Fruit fly (Drosophila melanogaster) whole organism, embryonic: ENCODE results near the gene Uck.

Experiments used
- CG12155 ChIP-seq: fragments of 200-800 bp; sonication (Bioruptor generic); optimal IDR thresholded peaks from 3 replicates; lab custom pipeline; 2016; ENCODE audit warnings: missing biosample characterization, missing genetic modification characterization
- CG14860 ChIP-seq: fragments of 200-800 bp; sonication (Bioruptor generic); IDR thresholded peaks from 3 replicates; pipeline ENCODE4 v1.3.6; 2022; ENCODE audit warnings: missing biosample characterization, missing genetic modification characterization; ENCODE audit not compliant: partially characterized antibody
- CG15514 ChIP-seq: fragments of 200-800 bp; sonication (Bioruptor generic); optimal IDR thresholded peaks from 3 replicates; lab custom pipeline; 2017; ENCODE audit warnings: missing biosample characterization, missing genetic modification characterization, mild to moderate bottlenecking, moderate library complexity, missing genetic modification reagents
- CG15696 ChIP-seq: fragments of 200-800 bp; sonication (Bioruptor generic); optimal IDR thresholded peaks from 2 replicates; lab custom pipeline; 2019; ENCODE audit warnings: missing biosample characterization, mild to moderate bottlenecking, missing genetic modification characterization, moderate library complexity
- CG1603 ChIP-seq: fragments of 200-800 bp; sonication (Bioruptor generic); optimal IDR thresholded peaks from 2 replicates; lab custom pipeline; 2019; ENCODE audit warnings: missing biosample characterization, mild to moderate bottlenecking, missing genetic modification characterization, moderate library complexity
- CG2116 ChIP-seq: fragments of 200-800 bp; sonication (Bioruptor generic); optimal IDR thresholded peaks from 3 replicates; lab custom pipeline; 2018; ENCODE audit warnings: missing biosample characterization, mild to moderate bottlenecking, missing genetic modification characterization
- CG2129 ChIP-seq: fragments of 200-800 bp; sonication (Bioruptor generic); IDR thresholded peaks from 2 replicates; pipeline ENCODE4 v1.3.6; 2022; ENCODE audit warnings: missing biosample characterization, missing genetic modification characterization; ENCODE audit not compliant: partially characterized antibody
- CG3726 ChIP-seq: fragments of 200-800 bp; sonication (Bioruptor generic); IDR thresholded peaks from 3 replicates; pipeline ENCODE4, ENCODE4 v1.3.6; 2022; ENCODE audit warnings: missing biosample characterization, missing genetic modification characterization
- CG3847 ChIP-seq: fragments of 200-800 bp; sonication (Bioruptor generic); IDR thresholded peaks from 2 replicates; pipeline ENCODE4 v1.3.6; 2022; ENCODE audit warnings: missing biosample characterization, missing genetic modification characterization
- CG42726 ChIP-seq: fragments of 200-800 bp; sonication (Bioruptor generic); IDR thresholded peaks from 2 replicates; pipeline ENCODE4 v1.3.6; 2022; ENCODE audit warnings: missing biosample characterization, missing genetic modification characterization; ENCODE audit not compliant: partially characterized antibody
- Dad ChIP-seq: fragments of 200-800 bp; sonication (Bioruptor generic); optimal IDR thresholded peaks from 3 replicates; lab custom pipeline; 2016; ENCODE audit warnings: missing biosample characterization, missing genetic modification characterization
- Doc3 ChIP-seq: fragments of 200-800 bp; sonication (Bioruptor generic); IDR thresholded peaks from 3 replicates; pipeline ENCODE4 v1.3.6; 2022; ENCODE audit warnings: missing biosample characterization, missing genetic modification characterization; ENCODE audit not compliant: partially characterized antibody
- Ets97D ChIP-seq: fragments of 200-800 bp; sonication (Bioruptor generic); optimal IDR thresholded peaks from 3 replicates; lab custom pipeline; 2016; ENCODE audit warnings: missing biosample characterization, missing genetic modification characterization
- HLH54F ChIP-seq: fragments of 200-800 bp; sonication (Bioruptor generic); optimal IDR thresholded peaks from 3 replicates; lab custom pipeline; 2016; ENCODE audit warnings: missing biosample characterization, missing genetic modification characterization
- HLHmδ ChIP-seq: fragments of 200-800 bp; sonication (Bioruptor generic); optimal IDR thresholded peaks from 2 replicates; lab custom pipeline; 2018; ENCODE audit warnings: missing biosample characterization, mild to moderate bottlenecking, missing genetic modification characterization, moderate library complexity
- Med ChIP-seq: fragments of 200-800 bp; sonication (Bioruptor generic); peaks from one replicate; lab custom pipeline; 2016; ENCODE audit warnings: missing biosample characterization, missing genetic modification characterization, mild to moderate bottlenecking, inconsistent platforms, moderate library complexity
- NC2β ChIP-seq: fragments of 200-800 bp; sonication (Bioruptor generic); optimal IDR thresholded peaks from 2 replicates; lab custom pipeline; 2016; ENCODE audit warnings: missing biosample characterization, missing genetic modification characterization
- Opbp ChIP-seq: fragments of 200-800 bp; sonication (Bioruptor generic); IDR thresholded peaks from 3 replicates; pipeline ENCODE4 v1.3.6; 2022; ENCODE audit warnings: missing biosample characterization, missing genetic modification characterization; ENCODE audit not compliant: partially characterized antibody
- Ptx1 ChIP-seq: fragments of 200-800 bp; sonication (Bioruptor generic); IDR thresholded peaks from 2 replicates; pipeline ENCODE4 v1.3.6; 2022; ENCODE audit warnings: missing biosample characterization, missing genetic modification characterization
- Side ChIP-seq: fragments of 200-800 bp; sonication (Bioruptor generic); optimal IDR thresholded peaks from 2 replicates; lab custom pipeline; 2016; ENCODE audit warnings: missing biosample characterization, missing genetic modification characterization
- Sin3A ChIP-seq: fragments of >200 bp; optimal IDR thresholded peaks from 2 replicates; lab custom pipeline; 2018
- Xbp1 ChIP-seq: fragments of 200-800 bp; sonication (Bioruptor generic); optimal IDR thresholded peaks from 3 replicates; lab custom pipeline; 2016; ENCODE audit warnings: missing biosample characterization, mild to moderate bottlenecking, missing genetic modification characterization
- YL-1 ChIP-seq: fragments of 200-800 bp; sonication (Bioruptor generic); optimal IDR thresholded peaks from 3 replicates; lab custom pipeline; 2017; ENCODE audit warnings: missing biosample characterization, mild to moderate bottlenecking, missing genetic modification characterization
- amos ChIP-seq: fragments of 200-800 bp; sonication (Bioruptor generic); IDR thresholded peaks from 2 replicates; pipeline ENCODE4 v1.3.6; 2022; ENCODE audit warnings: missing biosample characterization, missing genetic modification characterization; ENCODE audit not compliant: partially characterized antibody
- bcd ChIP-seq: fragments of 200-800 bp; sonication (Bioruptor generic); optimal IDR thresholded peaks from 2 replicates; lab custom pipeline; 2017; ENCODE audit warnings: missing biosample characterization, mild to moderate bottlenecking, missing genetic modification characterization
- cg ChIP-seq: fragments of 200-800 bp; sonication (Bioruptor generic); optimal IDR thresholded peaks from 3 replicates; lab custom pipeline; 2019; ENCODE audit warnings: missing biosample characterization, mild to moderate bottlenecking, missing genetic modification characterization, moderate library complexity
- disco-r ChIP-seq: fragments of 200-800 bp; sonication (Bioruptor generic); optimal IDR thresholded peaks from 2 replicates; lab custom pipeline; 2016; ENCODE audit warnings: missing biosample characterization, missing genetic modification characterization
- dm ChIP-seq: fragments of 200-800 bp; sonication (Bioruptor generic); optimal IDR thresholded peaks from 3 replicates; lab custom pipeline; 2016; ENCODE audit warnings: missing biosample characterization, missing genetic modification characterization
- ftz-f1 ChIP-seq: fragments of 200-800 bp; sonication (Bioruptor generic); optimal IDR thresholded peaks from 2 replicates; lab custom pipeline; 2016; ENCODE audit warnings: missing biosample characterization, missing genetic modification characterization
- gfzf ChIP-seq: fragments of 200-800 bp; sonication (Bioruptor generic); optimal IDR thresholded peaks from 2 replicates; lab custom pipeline; 2016; ENCODE audit warnings: missing biosample characterization, mild to moderate bottlenecking, missing genetic modification characterization, moderate library complexity
- her ChIP-seq: fragments of 200-800 bp; sonication (Bioruptor generic); optimal IDR thresholded peaks from 2 replicates; lab custom pipeline; 2016; ENCODE audit warnings: missing biosample characterization, missing genetic modification characterization
- inv ChIP-seq: fragments of 200-800 bp; sonication (Bioruptor generic); IDR thresholded peaks from 2 replicates; pipeline ENCODE4 v1.3.6; 2022; ENCODE audit warnings: missing biosample characterization, missing genetic modification characterization; ENCODE audit not compliant: partially characterized antibody
- jumu ChIP-seq: fragments of 200-800 bp; sonication (Bioruptor generic); optimal IDR thresholded peaks from 3 replicates; lab custom pipeline; 2016; ENCODE audit warnings: missing biosample characterization, missing genetic modification characterization
- nmo ChIP-seq: fragments of 200-800 bp; sonication (Bioruptor generic); optimal IDR thresholded peaks from 2 replicates; lab custom pipeline; 2018; ENCODE audit warnings: missing biosample characterization, mild to moderate bottlenecking, missing genetic modification characterization, moderate library complexity
- onecut ChIP-seq: fragments of 200-800 bp; sonication (Bioruptor generic); IDR thresholded peaks from 2 replicates; pipeline ENCODE4 v1.3.6; 2022; ENCODE audit warnings: missing biosample characterization, missing genetic modification characterization
- pfk ChIP-seq: fragments of 200-800 bp; sonication (Bioruptor generic); optimal IDR thresholded peaks from 2 replicates; lab custom pipeline; 2018; ENCODE audit warnings: missing biosample characterization, mild to moderate bottlenecking, missing genetic modification characterization, moderate library complexity
- phol ChIP-seq: fragments of 200-800 bp; sonication (Bioruptor generic); optimal IDR thresholded peaks from 3 replicates; lab custom pipeline; 2018; ENCODE audit warnings: missing biosample characterization, mild to moderate bottlenecking, missing genetic modification characterization, moderate library complexity
- pros ChIP-seq: fragments of 200-800 bp; sonication (Bioruptor generic); optimal IDR thresholded peaks from 3 replicates; lab custom pipeline; 2019; ENCODE audit warnings: missing biosample characterization, mild to moderate bottlenecking, missing genetic modification characterization, moderate library complexity
- slbo ChIP-seq: fragments of 200-800 bp; sonication (Bioruptor generic); IDR thresholded peaks from 2 replicates; pipeline ENCODE4 v1.3.6; 2022; ENCODE audit warnings: missing biosample characterization, missing genetic modification characterization
- sna ChIP-seq: fragments of 200-800 bp; sonication (Bioruptor generic); IDR thresholded peaks from 2 replicates; pipeline ENCODE4 v1.3.6; 2022; ENCODE audit warnings: missing biosample characterization, missing genetic modification characterization; ENCODE audit not compliant: partially characterized antibody
- tll ChIP-seq, 2 experiments: fragments of 200-800 bp in 1 of 2; fragments of >200 bp in 1 of 2; sonication (Bioruptor generic) in 1 of 2; optimal IDR thresholded peaks; 2 replicates each; lab custom pipeline; 2017 to 2019; ENCODE audit warnings: missing biosample characterization in 2 of 2, missing genetic modification characterization in 2 of 2, mild to moderate bottlenecking in 1 of 2, moderate library complexity in 1 of 2
- tna ChIP-seq: fragments of 200-800 bp; sonication (Bioruptor generic); IDR thresholded peaks from 2 replicates; pipeline ENCODE4 v1.3.6; 2022; ENCODE audit warnings: missing biosample characterization, missing genetic modification characterization; ENCODE audit not compliant: partially characterized antibody
- trem ChIP-seq: fragments of 200-800 bp; optimal IDR thresholded peaks from 3 replicates; lab custom pipeline; 2019; ENCODE audit warnings: missing biosample characterization, mild to moderate bottlenecking, missing genetic modification characterization, moderate library complexity
- vnd ChIP-seq: fragments of 200-800 bp; sonication (Bioruptor generic); IDR thresholded peaks from 3 replicates; pipeline ENCODE4 v1.3.6; 2022; ENCODE audit warnings: missing biosample characterization, missing genetic modification characterization; ENCODE audit not compliant: partially characterized antibody
- vvl ChIP-seq: fragments of 200-800 bp; sonication (Bioruptor generic); IDR thresholded peaks from 2 replicates; pipeline ENCODE4 v1.3.6; 2022; ENCODE audit warnings: missing biosample characterization, missing genetic modification characterization
- wdn ChIP-seq: fragments of 200-800 bp; sonication (Bioruptor generic); IDR thresholded peaks from 2 replicates; pipeline ENCODE4 v1.3.6; 2022; ENCODE audit warnings: missing biosample characterization, missing genetic modification characterization
- zen ChIP-seq: fragments of 200-800 bp; sonication (Bioruptor generic); optimal IDR thresholded peaks from 3 replicates; lab custom pipeline; 2018; ENCODE audit warnings: missing biosample characterization, mild to moderate bottlenecking, missing genetic modification characterization, moderate library complexity
- zfh2 ChIP-seq: fragments of 200-800 bp; sonication (Bioruptor generic); optimal IDR thresholded peaks from 2 replicates; lab custom pipeline; 2016; ENCODE audit warnings: missing biosample characterization, missing genetic modification characterization

Uck gene

DNA sequence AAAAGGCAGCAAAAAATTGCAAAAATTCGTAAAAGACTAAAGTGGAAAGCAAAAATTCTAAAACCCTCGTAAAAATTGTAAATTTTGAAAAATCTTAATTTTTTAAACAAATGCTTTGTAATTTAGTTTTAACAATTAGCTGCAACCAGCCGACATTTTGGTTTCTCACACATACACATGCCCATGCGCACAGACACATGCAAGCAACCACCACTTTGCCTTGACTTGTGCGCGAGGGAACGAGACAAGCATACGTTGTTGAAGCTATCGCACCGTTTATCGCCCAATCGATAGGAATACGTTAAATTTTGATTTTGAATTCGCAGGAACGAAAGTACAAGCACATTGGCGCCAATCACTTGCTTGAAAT lies 30.4 kb downstream of the Uck start (continued):
- TF ChIP-seq CG2129 (peak; percentile 43; the same call in 1 of the 2 replicates), CG3847 (GFP tag; lab: Robert Waterston, UW) (no peak), dm (GFP tag; lab: Kevin White, UChicago) (peak; percentile 28), Med (GFP tag; lab: Kevin White, UChicago) (peak; percentile 76), amos (GFP tag; lab: Robert Waterston, UW) (peak; percentile 74), pros (GFP tag; lab: Kevin White, UChicago) (peak; percentile 30), Ptx1 (GFP tag; lab: Robert Waterston, UW) (no peak), her (GFP tag; lab: Kevin White, UChicago) (peak; percentile 4), disco-r (GFP tag; lab: Kevin White, UChicago) (no peak), tna (GFP tag; lab: Robert Waterston, UW) (peak; percentile 75), vnd (GFP tag; lab: Robert Waterston, UW) (peak; percentile 53; the same call in 2 of the 3 replicates), Opbp (GFP tag; lab: Robert Waterston, UW) (peak; percentile 78), CG1603 (tag; lab: Kevin White, UChicago) (no peak), CG42726 (peak; percentile 39; the same call in 1 of the 2 replicates), gfzf (GFP tag; lab: Kevin White, UChicago) (peak; percentile 13), tll (GFP tag; optimal IDR thresholded peaks at IDR 0.05; lab: Kevin White, UChicago) (peak in 1 of 2 experiments; percentile 61), CG12155 (GFP tag; lab: Kevin White, UChicago) (no peak), YL-1 (peak; percentile 83), inv (peak; percentile 52; the same call in 1 of the 2 replicates), zen (tag; lab: Kevin White, UChicago) (peak; percentile 2), onecut (GFP tag; lab: Robert Waterston, UW) (peak; percentile 45; the same call in 1 of the 2 replicates), CG3726 (no peak), trem (tag; lab: Kevin White, UChicago) (peak; percentile 14), CG14860 (GFP tag; lab: Robert Waterston, UW) (peak; percentile 11; the same call in 1 of the 3 replicates), CG15514 (GFP tag; lab: Kevin White, UChicago) (peak; percentile 49), HLHmδ (GFP tag; lab: Kevin White, UChicago) (peak; percentile 11), Doc3 (peak; percentile 38; the same call in 1 of the 3 replicates), Ets97D (GFP tag; lab: Kevin White, UChicago) (peak; percentile 37), wdn (GFP tag; lab: Robert Waterston, UW) (no peak), vvl (GFP tag; lab: Robert Waterston, UW) (peak; percentile 72), sna (GFP tag; lab: Robert Waterston, UW) (peak; percentile 23; the same call in 1 of the 2 replicates), zfh2 (GFP tag; lab: Kevin White, UChicago) (no peak), Side (GFP tag; lab: Kevin White, UChicago) (peak; percentile 1)

DNA sequence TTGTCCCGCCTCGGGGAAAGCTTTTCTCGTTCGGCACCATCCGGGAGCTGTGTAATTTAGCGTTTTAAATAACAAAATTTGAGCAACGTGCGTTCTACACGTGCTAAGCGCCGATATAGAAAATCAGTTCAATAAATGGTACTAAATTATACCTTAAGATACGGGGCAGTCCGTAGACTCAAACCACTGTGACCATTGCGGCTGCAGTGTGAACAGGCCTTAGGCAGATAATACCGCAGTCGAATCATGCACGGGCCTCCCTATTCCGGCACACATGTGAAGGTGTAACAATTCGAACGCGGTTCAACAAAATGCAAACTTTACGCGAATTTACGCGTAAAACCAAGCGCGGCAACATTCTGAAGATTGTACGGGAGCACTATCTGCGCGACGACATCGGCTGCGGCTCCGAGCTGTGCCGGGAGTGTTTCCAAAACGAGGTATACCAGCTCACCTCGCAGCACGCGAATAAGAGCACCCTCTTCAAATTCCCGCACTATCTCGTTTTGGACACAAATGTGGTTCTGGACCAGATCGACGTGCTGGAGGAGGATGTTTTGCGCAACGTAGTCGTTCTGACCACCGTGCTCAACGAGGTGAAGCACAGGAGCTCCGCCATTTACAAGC lies 43.3 kb downstream of the Uck start, which contains the start of the genes Rrp5 and Dis3:
Gene Rrp5 (minus strand): TSS at position 135 of the 627 bp plus-strand sequence.
Gene Dis3 (plus strand): TSS at position 252 of the 627 bp plus-strand sequence.
- TF ChIP-seq Ptx1 (GFP tag; lab: Robert Waterston, UW) (peak; percentile 45; the same call in 1 of the 2 replicates), nmo (peak; percentile 66), YL-1 (peak; percentile 97), cg (GFP tag; lab: Kevin White, UChicago) (no peak), HLH54F (GFP tag; lab: Kevin White, UChicago) (peak; percentile 50), phol (tag; lab: Kevin White, UChicago) (peak; percentile 74), ftz-f1 (peak; percentile 37), CG15696 (tag; lab: Kevin White, UChicago) (peak; percentile 29), Dad (GFP tag; lab: Kevin White, UChicago) (peak; percentile 19), Sin3A (lab: Kevin White, UChicago) (peak; percentile 81), slbo (GFP tag; lab: Robert Waterston, UW) (peak; percentile 80), CG12155 (GFP tag; lab: Kevin White, UChicago) (peak; percentile 22), jumu (peak; percentile 39), Xbp1 (GFP tag; lab: Kevin White, UChicago) (peak; percentile 54), CG2116 (GFP tag; lab: Kevin White, UChicago) (peak; percentile 52), pfk (GFP tag; lab: Kevin White, UChicago) (peak; percentile 6), NC2β (GFP tag; lab: Kevin White, UChicago) (peak; percentile 59), bcd (GFP tag; lab: Kevin White, UChicago) (no peak)
